Worm (Caenorhabditis elegans) whole organism, L1 larva: Measurements from ENCODE around the gene Y62E10A.24.

Experiments used
- C04F5.9 ChIP-seq: sonication (generic microtip); optimal IDR thresholded peaks from 2 replicates; lab custom pipeline; 2016; ENCODE audit warnings: missing genetic modification characterization, missing compliant biosample characterization
- ceh-8 ChIP-seq: fragments of 200-800 bp; sonication (Bioruptor generic); optimal IDR thresholded peaks from 2 replicates; lab custom pipeline; 2018; ENCODE audit warnings: mild to moderate bottlenecking, missing genetic modification characterization, moderate library complexity, missing compliant biosample characterization
- lin-13 ChIP-seq: fragments of 150-350 bp; optimal IDR thresholded peaks from 2 replicates; lab custom pipeline; 2014; ENCODE audit warnings: missing biosample characterization, missing genetic modification reagents, missing genetic modification characterization
- lin-39 ChIP-seq: fragments of 150-350 bp; optimal IDR thresholded peaks from 2 replicates; lab custom pipeline; 2014; ENCODE audit warnings: missing biosample characterization, missing genetic modification reagents, missing genetic modification characterization
- mep-1 ChIP-seq: fragments of 150-350 bp; optimal IDR thresholded peaks from 2 replicates; lab custom pipeline; 2014; ENCODE audit warnings: missing biosample characterization, missing genetic modification characterization
- rnt-1 ChIP-seq: sonication (generic microtip); optimal IDR thresholded peaks from 2 replicates; lab custom pipeline; 2016; ENCODE audit warnings: mild to moderate bottlenecking, missing genetic modification characterization, moderate library complexity, missing compliant biosample characterization

- TF ChIP-seq lin-39 (tag; lab: Kevin White, UChicago) (no peak), lin-13 (no peak), ceh-8 (GFP tag; lab: Kevin White, UChicago) (no peak), mep-1 (tag; lab: Kevin White, UChicago) (no peak), rnt-1 (tag; lab: Kevin White, UChicago) (no peak), C04F5.9 (tag; lab: Kevin White, UChicago) (no peak)
Measured at ce11 chrIV:13388779-13389178, 18.3 kb downstream of the Y62E10A.24 start.
